Worm (Caenorhabditis elegans): Measurements from ENCODE around the gene nhr-290.
A peak's percentile ranks its signal among the peaks of the same experiment; 100 is the strongest.

Gene nhr-290

ce11 chrV:2603056-2603455, 29.1 kb downstream of the nhr-290 start, which contains the start of gene F53E10.6 (continued):
- TF ChIP-seq ceh-90 (tag; optimal IDR thresholded peaks at IDR 0.05) (peak; percentile 83), nhr-90 (tag; optimal IDR thresholded peaks at IDR 0.05; ENCODE audit: poor library complexity) (peak; percentile 52), snpc-4 (tag; optimal IDR thresholded peaks at IDR 0.05) (peak; percentile 35), nhr-19 (GFP tag; conservative IDR thresholded peaks at IDR 0.05) (peak; percentile 20; the same call in 1 of the 2 replicates), lin-35 (GFP tag; optimal IDR thresholded peaks at IDR 0.05) (peak; percentile 90 to 93), unc-98 (GFP tag; IDR thresholded peaks at IDR 0.05) (peak; percentile 50; the same call in 1 of the 2 replicates), lin-39 (tag; optimal IDR thresholded peaks at IDR 0.05) (no peak), elt-3 (tag; optimal IDR thresholded peaks at IDR 0.05) (no peak), nhr-20 (tag; optimal IDR thresholded peaks at IDR 0.05) (peak; percentile 27), xbp-1 (tag; optimal IDR thresholded peaks at IDR 0.05) (peak; percentile 21), nhr-47 (tag; optimal IDR thresholded peaks at IDR 0.05) (peak; percentile 63), ztf-11 (tag; optimal IDR thresholded peaks at IDR 0.05) (peak in 1 of 2 experiments; percentile 66), sup-37 (GFP tag; optimal IDR thresholded peaks at IDR 0.05) (no peak), F16B12.6 (tag; optimal IDR thresholded peaks at IDR 0.05) (peak; percentile 36), snu-23 (GFP tag; optimal IDR thresholded peaks at IDR 0.05) (peak; percentile 39), ceh-63 (GFP tag; optimal IDR thresholded peaks at IDR 0.05) (no peak)

- TF ChIP-seq pax-3 (tag; optimal IDR thresholded peaks at IDR 0.05) (no peak), C16A3.4 (tag; optimal IDR thresholded peaks at IDR 0.05) (no peak), zip-4 (GFP tag; optimal IDR thresholded peaks at IDR 0.05) (no peak), swsn-7 (tag; optimal IDR thresholded peaks at IDR 0.05) (no peak), xbp-1 (tag; optimal IDR thresholded peaks at IDR 0.05) (no peak), pag-3 (tag; optimal IDR thresholded peaks at IDR 0.05; ENCODE audit: borderline replicate concordance, insufficient read depth) (no peak), lsy-2 (tag; optimal IDR thresholded peaks at IDR 0.05) (no peak), tbx-2 (tag; optimal IDR thresholded peaks at IDR 0.05) (no peak), isw-1 (GFP tag; IDR thresholded peaks at IDR 0.05) (no peak), alr-1 (tag; optimal IDR thresholded peaks at IDR 0.05; ENCODE audit: borderline replicate concordance) (no peak), F16B12.6 (tag; optimal IDR thresholded peaks at IDR 0.05) (no peak), unc-62 (GFP tag; optimal IDR thresholded peaks at IDR 0.05) (no peak), mep-1 (tag; optimal IDR thresholded peaks at IDR 0.05) (no peak), fkh-4 (tag; optimal IDR thresholded peaks at IDR 0.05; ENCODE audit: borderline replicate concordance) (no peak), ztf-4 (tag; optimal IDR thresholded peaks at IDR 0.05) (no peak), ceh-90 (tag; optimal IDR thresholded peaks at IDR 0.05) (no peak)
Measured at ce11 chrV:2608352-2608751, 34.4 kb downstream of the nhr-290 start, which contains the start of gene acr-17. Gene acr-17, plus strand, starts transcription at chrV:2608652.

ce11 chrV:2614986-2615687, 41.2 kb downstream of the nhr-290 start, which contains the start of gene F53E10.1:
Gene F53E10.1, plus strand, starts transcription at chrV:2615310.
- TF ChIP-seq nhr-85 (tag) (peak; percentile 94), hlh-4 (tag; optimal IDR thresholded peaks at IDR 0.05) (no peak), egl-13 (tag; optimal IDR thresholded peaks at IDR 0.05) (no peak), snu-23 (GFP tag; optimal IDR thresholded peaks at IDR 0.05) (peak; percentile 80), nhr-90 (tag; optimal IDR thresholded peaks at IDR 0.05; ENCODE audit: poor library complexity) (peak; percentile 60), nhr-84 (tag; optimal IDR thresholded peaks at IDR 0.05) (no peak), nhr-11 (tag; optimal IDR thresholded peaks at IDR 0.05) (no peak), unc-130 (tag; optimal IDR thresholded peaks at IDR 0.05) (peak; percentile 20), elt-2 (tag; optimal IDR thresholded peaks at IDR 0.05) (peak; percentile 26), sup-37 (GFP tag; optimal IDR thresholded peaks at IDR 0.05) (no peak), mdl-1 (tag; optimal IDR thresholded peaks at IDR 0.05) (peak in 1 of 2 experiments; percentile 54), rnt-1 (tag; optimal IDR thresholded peaks at IDR 0.05) (peak; percentile 58), alr-1 (tag; optimal IDR thresholded peaks at IDR 0.05; ENCODE audit: borderline replicate concordance) (no peak), lin-14 (GFP tag; optimal IDR thresholded peaks at IDR 0.05) (peak; percentile 82), tlp-1 (tag; optimal IDR thresholded peaks at IDR 0.05) (no peak), pax-3 (tag; optimal IDR thresholded peaks at IDR 0.05) (no peak), dsc-1 (tag; optimal IDR thresholded peaks at IDR 0.05) (no peak), lin-15B (tag; optimal IDR thresholded peaks at IDR 0.05) (no peak), efl-1 (optimal IDR thresholded peaks at IDR 0.05) (peak; percentile 47 to 58), efl-1 (GFP tag; optimal IDR thresholded peaks at IDR 0.05 in 1 of 2) (peak; percentile 44 to 93), swsn-7 (tag; optimal IDR thresholded peaks at IDR 0.05) (peak; percentile 33), elt-3 (tag; optimal IDR thresholded peaks at IDR 0.05) (peak in 1 of 6 experiments; percentile 38), pag-3 (tag; optimal IDR thresholded peaks at IDR 0.05; ENCODE audit: borderline replicate concordance, insufficient read depth) (no peak), jun-1 (tag; optimal IDR thresholded peaks at IDR 0.05) (no peak), skn-1 (tag; optimal IDR thresholded peaks at IDR 0.05) (peak; percentile 75), dpl-1 (GFP tag; optimal IDR thresholded peaks at IDR 0.05) (peak; percentile 36 to 52 (median 51))
